Worm (Caenorhabditis elegans): ENCODE measurements around the gene Y24D9B.1.

The Y24D9B.1 gene

DNA sequence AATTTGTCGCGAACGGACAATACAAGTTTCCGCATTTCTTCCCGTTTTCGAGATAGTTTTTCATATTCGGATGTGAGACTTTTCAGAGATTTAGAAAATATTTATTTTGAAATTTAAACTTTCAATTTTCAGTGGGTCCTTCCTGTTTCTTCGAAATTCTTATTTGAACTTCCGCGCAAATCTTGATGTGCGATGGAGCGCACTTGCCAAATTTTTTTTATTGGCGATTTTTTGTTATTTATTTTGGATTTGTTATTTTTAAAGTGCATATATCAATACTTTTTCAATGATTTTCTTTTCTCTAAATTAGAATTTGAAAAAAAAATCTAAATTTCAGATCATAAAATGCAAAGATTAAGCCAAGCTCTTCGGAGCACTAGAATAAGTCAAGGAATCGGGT, 40.1 kb downstream of the Y24D9B.1 start, which contains the start of gene sars-2:
TSS of gene sars-2 (plus strand) at position 341 of the 400 bp plus-strand sequence.
- no peak for TF ChIP-seq snpc-4 (tag; optimal IDR thresholded peaks at IDR 0.05)
- no peak for TF ChIP-seq zip-8 (tag; optimal IDR thresholded peaks at IDR 0.05)
- TF ChIP-seq ces-1 (GFP tag; optimal IDR thresholded peaks at IDR 0.05): peak; percentile 31
- peak; percentile 41 for TF ChIP-seq lsy-2 (tag; optimal IDR thresholded peaks at IDR 0.05)

DNA sequence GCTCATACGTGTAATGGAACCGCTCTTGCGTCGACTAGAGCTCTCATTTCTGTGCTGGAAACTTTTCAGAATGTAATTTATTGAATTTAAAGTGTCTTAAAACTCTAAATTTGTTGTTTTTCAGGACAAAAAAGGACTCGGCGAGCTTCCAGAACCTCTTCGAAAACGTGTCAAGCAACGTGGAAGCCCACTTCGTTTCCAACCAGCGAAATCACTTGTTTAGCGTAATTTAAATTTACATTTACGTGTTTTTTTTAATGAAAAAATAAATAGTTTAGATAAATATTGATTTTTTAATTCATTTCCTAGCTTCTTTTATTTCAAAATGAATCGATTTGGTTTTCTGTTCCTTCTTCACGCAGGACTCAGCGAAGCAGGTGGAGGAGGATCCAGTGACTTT, 42.5 kb downstream of the Y24D9B.1 start, which contains the start of gene F55F10.3:
TSS of gene F55F10.3 (plus strand) at position 301 of the 400 bp plus-strand sequence.
- no peak for TF ChIP-seq mep-1 (tag; optimal IDR thresholded peaks at IDR 0.05)
- no peak for TF ChIP-seq ham-2 (GFP tag; optimal IDR thresholded peaks at IDR 0.05)
- no peak for TF ChIP-seq cnd-1 (tag; optimal IDR thresholded peaks at IDR 0.05)
- no peak for TF ChIP-seq ceh-39 (tag; optimal IDR thresholded peaks at IDR 0.05)
- no peak for TF ChIP-seq tbx-8 (GFP tag; optimal IDR thresholded peaks at IDR 0.05)
- no peak for TF ChIP-seq mls-2 (tag; optimal IDR thresholded peaks at IDR 0.05)

DNA sequence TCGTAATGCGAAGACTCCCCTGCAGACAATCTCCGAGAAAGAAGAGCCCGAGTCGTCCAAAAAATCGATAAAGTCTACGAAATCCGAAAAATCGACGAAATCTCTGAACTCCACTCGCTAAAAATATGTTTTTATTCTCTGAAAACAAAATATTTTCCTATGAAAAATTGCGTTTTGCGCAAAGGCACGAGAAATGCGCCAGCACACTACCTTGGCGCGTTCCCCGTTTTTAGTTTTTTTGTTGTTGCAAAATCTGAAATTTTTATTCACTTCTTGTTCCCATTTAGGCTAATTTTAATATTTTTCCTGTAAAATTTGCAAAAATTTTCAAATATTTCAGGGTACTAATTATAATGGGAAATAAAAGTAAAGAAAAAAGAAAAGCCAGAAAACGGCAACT, 43.3 kb downstream of the Y24D9B.1 start, which contains the start of gene F55F10.1:
TSS of gene F55F10.1 (plus strand) at position 341 of the 400 bp plus-strand sequence.
- TF ChIP-seq lin-32 (GFP tag; optimal IDR thresholded peaks at IDR 0.05): no peak
- peak; percentile 53 for TF ChIP-seq mep-1 (tag; optimal IDR thresholded peaks at IDR 0.05)

DNA sequence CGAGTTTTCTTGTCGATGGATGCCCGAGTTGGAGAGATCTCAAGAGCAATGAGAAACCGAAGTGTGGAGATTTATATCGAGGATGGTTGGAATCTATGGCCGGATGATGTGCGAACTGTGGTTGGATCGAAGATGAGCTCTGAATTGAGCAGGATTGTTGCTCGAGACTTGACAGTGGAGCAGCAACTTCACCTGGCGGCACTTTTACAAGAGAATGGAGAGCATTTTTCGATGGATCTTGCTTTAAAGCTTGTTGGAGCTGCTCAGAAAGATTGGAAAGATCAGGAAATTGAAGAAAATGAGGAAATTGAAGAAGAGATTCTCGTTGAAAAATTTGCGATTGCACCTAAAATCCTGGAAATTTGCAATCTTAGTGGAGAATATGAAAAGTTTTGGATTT, 52.0 kb downstream of the Y24D9B.1 start:
- no peak for TF ChIP-seq sptf-1 (tag; optimal IDR thresholded peaks at IDR 0.05)

All from whole organism, mixed stage, embryonic.